Fruit fly (Drosophila melanogaster) S2 (cell line): ENCODE results near the gene CG7368.

ENCODE experiments used
- CG8478 ChIP-seq: fragments of >200 bp; optimal IDR thresholded peaks from 2 replicates; lab custom pipeline; 2018
- CTCF ChIP-seq, 2 experiments: fragments of >200 bp; optimal IDR thresholded peaks; 2 replicates each; lab custom pipeline; 2018

DNA sequence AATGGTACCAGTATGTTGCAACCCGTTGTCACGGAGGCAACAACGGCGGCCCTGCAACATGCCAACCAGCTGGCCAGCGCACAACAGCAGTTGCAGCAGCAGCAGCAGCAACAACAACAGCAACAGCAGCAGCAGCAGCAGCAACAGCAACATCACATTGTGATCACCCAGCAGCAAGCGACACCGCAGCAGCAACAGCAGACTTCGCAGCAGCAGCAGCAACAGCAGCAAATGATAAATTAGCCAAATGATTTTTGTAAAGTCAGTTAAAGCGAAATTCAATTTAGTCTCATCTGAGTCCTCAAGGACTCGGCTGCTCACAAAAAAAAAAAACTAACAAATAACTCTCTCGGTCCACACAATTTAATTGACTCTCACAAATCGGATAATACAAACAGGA is 7.2 kb downstream of the CG7368 start:
- TF ChIP-seq CG8478 (lab: Kevin White, UChicago) (no peak), CTCF (optimal IDR thresholded peaks at IDR 0.05; lab: Kevin White, UChicago) (no peak)
